Worm (Caenorhabditis elegans): ENCODE results near the gene mbk-1.

- no peak for TF ChIP-seq ama-1 (optimal IDR thresholded peaks at IDR 0.05)
- no peak for TF ChIP-seq zip-5 (tag; optimal IDR thresholded peaks at IDR 0.05)
- no peak for TF ChIP-seq ceh-48 (tag; optimal IDR thresholded peaks at IDR 0.05)
- TF ChIP-seq tbx-7 (tag; optimal IDR thresholded peaks at IDR 0.05), result no peak
- TF ChIP-seq elt-4 (tag; optimal IDR thresholded peaks at IDR 0.05), result no peak
Measured at ce11 chrX:14849054-14849453, 24.7 kb upstream of the mbk-1 start, which contains the start of gene acd-3.
